Worm (Caenorhabditis elegans): Measurements from ENCODE around the gene F45H10.5.

The F45H10.5 gene

DNA sequence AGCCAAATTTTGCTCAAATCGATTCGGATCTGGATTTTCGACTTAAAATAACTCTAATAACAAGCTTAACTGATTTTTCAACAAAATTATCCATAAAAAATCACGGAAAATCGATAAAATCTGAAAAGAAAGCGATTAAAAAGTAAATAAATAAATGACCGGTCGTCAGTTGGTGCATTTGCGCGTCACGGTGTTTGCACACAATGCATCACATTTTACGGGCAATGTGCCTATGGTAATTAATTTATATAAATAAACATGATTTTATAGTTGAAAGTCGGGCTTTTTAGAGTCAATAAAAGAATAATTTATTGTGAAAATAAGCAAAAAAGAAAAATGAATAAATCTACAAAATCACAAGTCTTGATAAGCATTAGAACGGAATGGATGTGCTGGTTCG lies 6.9 kb upstream of the F45H10.5 start:
- TF ChIP-seq nhr-25 (tag; optimal IDR thresholded peaks at IDR 0.05; ENCODE audit: borderline replicate concordance, insufficient read depth) (no peak), ceh-44 (GFP tag; IDR thresholded peaks at IDR 0.05) (no peak), zag-1 (tag; optimal IDR thresholded peaks at IDR 0.05) (no peak), arid-1 (GFP tag; conservative IDR thresholded peaks at IDR 0.05) (no peak), zfp-2 (tag; optimal IDR thresholded peaks at IDR 0.05) (no peak), ztf-7 (tag; optimal IDR thresholded peaks at IDR 0.05) (peak; percentile 17), dmd-8 (GFP tag; IDR thresholded peaks at IDR 0.05) (no peak), nhr-11 (tag; optimal IDR thresholded peaks at IDR 0.05) (no peak), attf-4 (tag; optimal IDR thresholded peaks at IDR 0.05) (no peak), nhr-41 (GFP tag; IDR thresholded peaks at IDR 0.05) (no peak), tra-1 (GFP tag; IDR thresholded peaks at IDR 0.05) (no peak), egl-27 (tag; optimal IDR thresholded peaks at IDR 0.05) (no peak), lin-38 (GFP tag; IDR thresholded peaks at IDR 0.05) (peak; percentile 51), ZK546.5 (tag; optimal IDR thresholded peaks at IDR 0.05) (no peak), daf-16 (GFP tag; optimal IDR thresholded peaks at IDR 0.05) (no peak), daf-16 (tag; optimal IDR thresholded peaks at IDR 0.05) (peak; percentile 83), T26A8.4 (GFP tag; IDR thresholded peaks at IDR 0.05) (no peak), F37D6.2 (tag; optimal IDR thresholded peaks at IDR 0.05) (no peak), nhr-102 (tag; optimal IDR thresholded peaks at IDR 0.05) (no peak), nhr-76 (tag; optimal IDR thresholded peaks at IDR 0.05) (no peak), saeg-2 (GFP tag; IDR thresholded peaks at IDR 0.05) (no peak), dpl-1 (GFP tag; optimal IDR thresholded peaks at IDR 0.05) (peak; percentile 34), lsy-2 (tag; optimal IDR thresholded peaks at IDR 0.05) (peak in 1 of 2 experiments; percentile 72), F44E2.7 (GFP tag; IDR thresholded peaks at IDR 0.05) (no peak), F49E8.2 (tag; optimal IDR thresholded peaks at IDR 0.05; ENCODE audit: borderline replicate concordance) (no peak), mes-2 (tag; optimal IDR thresholded peaks at IDR 0.05; ENCODE audit: poor library complexity, severe bottlenecking) (peak; percentile 71), ceh-20 (GFP tag; IDR thresholded peaks at IDR 0.05) (0 out of 2 replicates have a peak, but pooled peaks have one; percentile 10), mdt-29 (GFP tag; IDR thresholded peaks at IDR 0.05) (no peak), pha-4 (GFP tag; IDR thresholded peaks at IDR 0.05) (peak; percentile 20; the same call in 1 of the 2 replicates), pha-4 (tag; optimal IDR thresholded peaks at IDR 0.05) (peak; percentile 49), Y48G9A.11 (GFP tag; IDR thresholded peaks at IDR 0.05) (no peak), T20F7.1 (GFP tag; optimal IDR thresholded peaks at IDR 0.05) (no peak), dmd-9 (GFP tag; IDR thresholded peaks at IDR 0.05) (no peak), hlh-30 (tag; optimal IDR thresholded peaks at IDR 0.05; ENCODE audit: insufficient read depth) (peak; percentile 22), dve-1 (tag; optimal IDR thresholded peaks at IDR 0.05; ENCODE audit: insufficient read depth) (peak; percentile 62), fos-1 (tag; optimal IDR thresholded peaks at IDR 0.05) (no peak), unc-39 (tag; optimal IDR thresholded peaks at IDR 0.05) (no peak), nhr-77 (tag; optimal IDR thresholded peaks at IDR 0.05) (peak; percentile 46), Y75B8A.6 (GFP tag; IDR thresholded peaks at IDR 0.05) (no peak), ceh-28 (tag; optimal IDR thresholded peaks at IDR 0.05) (no peak), jun-1 (tag; optimal IDR thresholded peaks at IDR 0.05) (no peak), lin-39 (tag; optimal IDR thresholded peaks at IDR 0.05) (no peak), nhr-28 (tag; optimal IDR thresholded peaks at IDR 0.05) (peak; percentile 26), rbr-2 (tag; optimal IDR thresholded peaks at IDR 0.05) (peak; percentile 29), mep-1 (tag; optimal IDR thresholded peaks at IDR 0.05) (peak; percentile 22), php-3 (GFP tag; IDR thresholded peaks at IDR 0.05) (peak; percentile 14; the same call in 1 of the 2 replicates), Y105C5A.15 (GFP tag; IDR thresholded peaks at IDR 0.05) (no peak), fkh-10 (GFP tag; optimal IDR thresholded peaks at IDR 0.05) (no peak), nhr-48 (tag; optimal IDR thresholded peaks at IDR 0.05) (no peak), ces-1 (GFP tag; optimal IDR thresholded peaks at IDR 0.05) (no peak)
